Fruit fly (Drosophila melanogaster) whole organism, embryonic: Measurements from ENCODE around the gene CG5715.

Experiments
- Blimp-1 ChIP-seq: fragments of 200-800 bp; sonication (Bioruptor generic); optimal IDR thresholded peaks from 3 replicates; lab custom pipeline; 2018; ENCODE audit warnings: missing biosample characterization, missing genetic modification characterization, mild to moderate bottlenecking, moderate library complexity, missing genetic modification reagents
- CG10147 ChIP-seq: fragments of 200-800 bp; sonication (Bioruptor generic); optimal IDR thresholded peaks from 2 replicates; lab custom pipeline; 2019; ENCODE audit warnings: missing biosample characterization, mild to moderate bottlenecking, missing genetic modification characterization, moderate library complexity
- CG10431 ChIP-seq: fragments of 200-800 bp; sonication (Bioruptor generic); optimal IDR thresholded peaks from 3 replicates; lab custom pipeline; 2018; ENCODE audit warnings: missing biosample characterization, mild to moderate bottlenecking, missing genetic modification characterization
- CG10565 ChIP-seq: fragments of 200-800 bp; sonication (Bioruptor generic); optimal IDR thresholded peaks from 3 replicates; lab custom pipeline; 2016; ENCODE audit warnings: missing biosample characterization, mild to moderate bottlenecking, missing genetic modification characterization
- CG11695 ChIP-seq: fragments of 200-800 bp; sonication (Bioruptor generic); IDR thresholded peaks from 3 replicates; pipeline ENCODE4 v1.3.6; 2022; ENCODE audit warnings: missing biosample characterization, missing genetic modification characterization
- CG12071 ChIP-seq: fragments of 200-800 bp; sonication (Bioruptor generic); optimal IDR thresholded peaks from 3 replicates; lab custom pipeline; 2018; ENCODE audit warnings: missing biosample characterization, mild to moderate bottlenecking, missing genetic modification characterization
- CG12219 ChIP-seq: fragments of 200-800 bp; sonication (Bioruptor generic); optimal IDR thresholded peaks from 3 replicates; lab custom pipeline; 2018; ENCODE audit warnings: missing biosample characterization, mild to moderate bottlenecking, missing genetic modification characterization
- CG1233 ChIP-seq: fragments of 200-800 bp; sonication (Bioruptor generic); optimal IDR thresholded peaks from 4 replicates; lab custom pipeline; 2018; ENCODE audit warnings: missing biosample characterization, mild to moderate bottlenecking, missing genetic modification characterization
- CG12744 ChIP-seq: fragments of 200-800 bp; sonication (Bioruptor generic); optimal IDR thresholded peaks from 2 replicates; lab custom pipeline; 2016; ENCODE audit warnings: missing biosample characterization, missing genetic modification characterization
- CG13894 ChIP-seq: fragments of 200-800 bp; sonication (Bioruptor generic); optimal IDR thresholded peaks from 3 replicates; lab custom pipeline; 2018; ENCODE audit warnings: missing biosample characterization, mild to moderate bottlenecking, missing genetic modification characterization, moderate library complexity
- CG15601 ChIP-seq: fragments of 200-800 bp; sonication (Bioruptor generic); optimal IDR thresholded peaks from 3 replicates; lab custom pipeline; 2019; ENCODE audit warnings: missing biosample characterization, mild to moderate bottlenecking, missing genetic modification characterization, moderate library complexity
- CG16863 ChIP-seq: fragments of 200-800 bp; sonication (Bioruptor generic); optimal IDR thresholded peaks from 3 replicates; lab custom pipeline; 2016; ENCODE audit warnings: missing biosample characterization, missing genetic modification characterization
- CG17912 ChIP-seq: fragments of 200-800 bp; sonication (Bioruptor generic); optimal IDR thresholded peaks from 2 replicates; lab custom pipeline; 2018; ENCODE audit warnings: missing biosample characterization, mild to moderate bottlenecking, missing genetic modification characterization
- CG2199 ChIP-seq: fragments of 200-800 bp; sonication (Bioruptor generic); IDR thresholded peaks from 3 replicates; pipeline ENCODE4 v1.3.6; 2022; ENCODE audit warnings: missing biosample characterization, missing genetic modification characterization
- CG30020 ChIP-seq: fragments of 200-800 bp; optimal IDR thresholded peaks from 2 replicates; lab custom pipeline; 2019; ENCODE audit warnings: missing biosample characterization, mild to moderate bottlenecking, missing genetic modification characterization, moderate library complexity
- CG3407 ChIP-seq: fragments of 200-800 bp; sonication (Bioruptor generic); optimal IDR thresholded peaks from 2 replicates; lab custom pipeline; 2018; ENCODE audit warnings: missing biosample characterization, mild to moderate bottlenecking, missing genetic modification characterization
- CG3847 ChIP-seq: fragments of 200-800 bp; sonication (Bioruptor generic); IDR thresholded peaks from 2 replicates; pipeline ENCODE4 v1.3.6; 2022; ENCODE audit warnings: missing biosample characterization, missing genetic modification characterization
- CG4328 ChIP-seq: fragments of 200-800 bp; sonication (Bioruptor generic); optimal IDR thresholded peaks from 3 replicates; lab custom pipeline; 2017; ENCODE audit warnings: missing biosample characterization, missing genetic modification reagents, missing genetic modification characterization
- CG6765 ChIP-seq: fragments of 200-800 bp; sonication (Bioruptor generic); optimal IDR thresholded peaks from 3 replicates; lab custom pipeline; 2017; ENCODE audit warnings: missing biosample characterization, mild to moderate bottlenecking, missing genetic modification characterization
- CG7271 ChIP-seq: fragments of 200-800 bp; sonication (Bioruptor generic); optimal IDR thresholded peaks from 2 replicates; lab custom pipeline; 2018; ENCODE audit warnings: missing biosample characterization, mild to moderate bottlenecking, missing genetic modification characterization, moderate library complexity
- CG7987 ChIP-seq: fragments of 200-800 bp; sonication (Bioruptor generic); optimal IDR thresholded peaks from 2 replicates; lab custom pipeline; 2018; ENCODE audit warnings: missing biosample characterization, mild to moderate bottlenecking, missing genetic modification characterization, moderate library complexity
- CG8478 ChIP-seq: fragments of >200 bp; optimal IDR thresholded peaks from 2 replicates; lab custom pipeline; 2018
- CG8944 ChIP-seq: fragments of 200-800 bp; sonication (Bioruptor generic); optimal IDR thresholded peaks from 3 replicates; lab custom pipeline; 2016; ENCODE audit warnings: missing biosample characterization, missing genetic modification characterization
- Dbx ChIP-seq: fragments of 200-800 bp; sonication (Bioruptor generic); IDR thresholded peaks from 3 replicates; pipeline ENCODE4 v1.3.6; 2022; ENCODE audit warnings: missing biosample characterization, missing genetic modification characterization
- Drgx ChIP-seq: fragments of 200-800 bp; sonication (Bioruptor generic); IDR thresholded peaks from 2 replicates; pipeline ENCODE4 v1.3.6; 2022; ENCODE audit warnings: missing biosample characterization, missing genetic modification characterization
- E2f1 ChIP-seq: fragments of 200-800 bp; sonication (Bioruptor generic); IDR thresholded peaks from 2 replicates; pipeline ENCODE4 v1.3.6; 2022; ENCODE audit warnings: missing biosample characterization, missing genetic modification characterization
- HmgD ChIP-seq: fragments of 200-800 bp; sonication (Bioruptor generic); optimal IDR thresholded peaks from 3 replicates; lab custom pipeline; 2016; ENCODE audit warnings: missing biosample characterization, missing genetic modification characterization
- Hmr ChIP-seq: fragments of 200-800 bp; sonication (Bioruptor generic); optimal IDR thresholded peaks from 3 replicates; lab custom pipeline; 2017; ENCODE audit warnings: mild to moderate bottlenecking, missing biosample characterization, missing genetic modification reagents, missing genetic modification characterization
- Hsf ChIP-seq: fragments of 200-800 bp; sonication (Bioruptor generic); optimal IDR thresholded peaks from 3 replicates; lab custom pipeline; 2016; ENCODE audit warnings: missing biosample characterization, missing genetic modification characterization
- Pdp1 ChIP-seq, 2 experiments: fragments of 200-800 bp; sonication (Bioruptor generic); optimal IDR thresholded peaks; 3 replicates each; lab custom pipeline; 2016; ENCODE audit warnings: missing biosample characterization in 2 of 2, missing genetic modification characterization in 2 of 2, mild to moderate bottlenecking in 1 of 2, moderate library complexity in 1 of 2
- Poxn ChIP-seq: fragments of 200-800 bp; sonication (Bioruptor generic); IDR thresholded peaks from 2 replicates; pipeline ENCODE4 v1.3.6; 2022; ENCODE audit warnings: missing biosample characterization, missing genetic modification characterization
- Ravus ChIP-seq: fragments of 200-800 bp; sonication (Bioruptor generic); IDR thresholded peaks from 2 replicates; pipeline ENCODE4 v1.3.6; 2022; ENCODE audit warnings: missing biosample characterization, missing genetic modification characterization
- Sox102F ChIP-seq: fragments of 200-800 bp; sonication (Bioruptor generic); optimal IDR thresholded peaks from 2 replicates; lab custom pipeline; 2018; ENCODE audit warnings: missing biosample characterization, mild to moderate bottlenecking, missing genetic modification characterization, moderate library complexity
- bcd ChIP-seq: fragments of 200-800 bp; sonication (Bioruptor generic); optimal IDR thresholded peaks from 2 replicates; lab custom pipeline; 2017; ENCODE audit warnings: missing biosample characterization, mild to moderate bottlenecking, missing genetic modification characterization
- bowl ChIP-seq: fragments of 200-800 bp; sonication (Bioruptor generic); IDR thresholded peaks from 2 replicates; pipeline ENCODE4 v1.3.6; 2022; ENCODE audit warnings: missing biosample characterization, missing genetic modification characterization
- br ChIP-seq: fragments of >200 bp; optimal IDR thresholded peaks from 2 replicates; lab custom pipeline; 2017
- dpn ChIP-seq, 2 experiments: fragments of 200-800 bp; sonication (Bioruptor generic); optimal IDR thresholded peaks; 3 replicates each; lab custom pipeline; 2016; ENCODE audit warnings: missing biosample characterization in 2 of 2, missing genetic modification characterization in 2 of 2
- esg ChIP-seq: fragments of 200-800 bp; sonication (Bioruptor generic); conservative IDR thresholded peaks from 2 replicates; pipeline ENCODE4 v1.3.6; 2022; ENCODE audit warnings: missing biosample characterization, missing genetic modification characterization
- ham ChIP-seq: fragments of 200-800 bp; sonication (Bioruptor generic); IDR thresholded peaks from 2 replicates; pipeline ENCODE4 v1.3.6; 2022; ENCODE audit warnings: missing biosample characterization, missing genetic modification characterization
- hkb ChIP-seq, 2 experiments: fragments of 200-800 bp in 1 of 2; fragments of >200 bp in 1 of 2; sonication (Bioruptor generic) in 1 of 2; IDR thresholded peaks in 1 of 2; optimal IDR thresholded peaks in 1 of 2; 2 replicates each; pipeline versions ENCODE4 v1.3.6 to Lab custom; 2017 to 2022; ENCODE audit warnings: missing biosample characterization in 1 of 2, missing genetic modification characterization in 1 of 2
- lab ChIP-seq: fragments of 200-800 bp; sonication (Bioruptor generic); optimal IDR thresholded peaks from 3 replicates; lab custom pipeline; 2017; ENCODE audit warnings: missing biosample characterization, missing genetic modification characterization, mild to moderate bottlenecking, moderate library complexity, missing genetic modification reagents
- lilli ChIP-seq: fragments of 200-800 bp; sonication (Bioruptor generic); optimal IDR thresholded peaks from 3 replicates; lab custom pipeline; 2016; ENCODE audit warnings: missing biosample characterization, missing genetic modification characterization
- pfk ChIP-seq: fragments of 200-800 bp; sonication (Bioruptor generic); optimal IDR thresholded peaks from 2 replicates; lab custom pipeline; 2018; ENCODE audit warnings: missing biosample characterization, mild to moderate bottlenecking, missing genetic modification characterization, moderate library complexity
- scrt ChIP-seq: fragments of 200-800 bp; sonication (Bioruptor generic); optimal IDR thresholded peaks from 2 replicates; lab custom pipeline; 2018; ENCODE audit warnings: missing biosample characterization, mild to moderate bottlenecking, missing genetic modification characterization, moderate library complexity
- toy ChIP-seq: fragments of 200-800 bp; sonication (Bioruptor generic); IDR thresholded peaks from 2 replicates; pipeline ENCODE4 v1.3.6; 2022; ENCODE audit warnings: missing biosample characterization, missing genetic modification characterization
- tx ChIP-seq: fragments of 200-800 bp; sonication (Bioruptor generic); optimal IDR thresholded peaks from 2 replicates; lab custom pipeline; 2016; ENCODE audit warnings: missing biosample characterization, missing genetic modification characterization
- unc-4 ChIP-seq: fragments of 200-800 bp; sonication (Bioruptor generic); IDR thresholded peaks from 2 replicates; pipeline ENCODE4 v1.3.6; 2022; ENCODE audit warnings: missing biosample characterization, missing genetic modification characterization; ENCODE audit not compliant: partially characterized antibody
- vnd ChIP-seq: fragments of 200-800 bp; sonication (Bioruptor generic); IDR thresholded peaks from 3 replicates; pipeline ENCODE4 v1.3.6; 2022; ENCODE audit warnings: missing biosample characterization, missing genetic modification characterization; ENCODE audit not compliant: partially characterized antibody
- wor ChIP-seq: fragments of 200-800 bp; sonication (Bioruptor generic); IDR thresholded peaks from 2 replicates; pipeline ENCODE4 v1.3.6; 2022; ENCODE audit warnings: missing biosample characterization, missing genetic modification characterization
- zen ChIP-seq: fragments of 200-800 bp; sonication (Bioruptor generic); optimal IDR thresholded peaks from 3 replicates; lab custom pipeline; 2018; ENCODE audit warnings: missing biosample characterization, mild to moderate bottlenecking, missing genetic modification characterization, moderate library complexity
- zen2 ChIP-seq: fragments of 200-800 bp; sonication (Bioruptor generic); IDR thresholded peaks from 3 replicates; pipeline ENCODE4 v1.3.6; 2022; ENCODE audit warnings: missing biosample characterization, missing genetic modification characterization; ENCODE audit not compliant: partially characterized antibody

CG5715 gene

DNA sequence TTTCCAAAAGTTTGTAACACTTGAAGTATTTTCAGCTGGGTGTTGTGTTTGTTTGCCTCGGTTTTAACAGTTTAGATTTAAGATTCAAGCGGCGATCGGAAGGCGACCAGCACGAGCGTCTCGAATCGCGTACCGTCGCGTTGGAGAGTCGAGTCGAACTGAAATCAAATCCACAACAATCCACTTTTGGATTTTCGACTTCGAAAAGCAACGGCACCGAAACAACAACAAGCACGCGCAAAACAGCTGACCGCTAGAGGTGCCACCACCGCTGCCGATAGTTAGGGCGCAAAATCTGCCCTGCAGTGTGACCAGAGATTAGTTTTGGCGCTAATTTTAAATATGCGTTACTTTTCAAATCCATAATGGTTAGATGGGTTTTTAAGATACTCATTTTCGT, 23.1 kb downstream of the CG5715 start, which contains the start of gene jar (continued):
- TF ChIP-seq bcd (no peak), unc-4 (GFP tag; lab: Robert Waterston, UW) (peak; percentile 93), CG10431 (GFP tag; lab: Kevin White, UChicago) (peak; percentile 42), CG12744 (no peak), CG4328 (no peak), HmgD (GFP tag; lab: Kevin White, UChicago) (peak; percentile 28), CG1233 (peak; percentile 24), CG16863 (GFP tag; lab: Kevin White, UChicago) (no peak), bowl (GFP tag; lab: Robert Waterston, UW) (no peak), hkb (optimal IDR thresholded peaks at IDR 0.05; lab: Kevin White, UChicago) (no peak), hkb (GFP tag; IDR thresholded peaks at IDR 0.05; lab: Robert Waterston, UW) (peak; percentile 39; the same call in 1 of the 2 replicates), Dbx (GFP tag; lab: Robert Waterston, UW) (peak; percentile 58; the same call in 1 of the 3 replicates), E2f1 (GFP tag; lab: Robert Waterston, UW) (peak; percentile 95), CG17912 (peak; percentile 53), zen2 (peak; percentile 87), wor (GFP tag; lab: Robert Waterston, UW) (no peak), CG12219 (GFP tag; lab: Kevin White, UChicago) (no peak), vnd (GFP tag; lab: Robert Waterston, UW) (peak; percentile 74), Poxn (GFP tag; lab: Robert Waterston, UW) (no peak), CG2199 (GFP tag; lab: Robert Waterston, UW) (0 out of 3 replicates have a peak, but pooled peaks have one; percentile 67), CG3407 (GFP tag; lab: Kevin White, UChicago) (no peak), Hmr (GFP tag; lab: Kevin White, UChicago) (peak; percentile 59), esg (GFP tag; lab: Robert Waterston, UW) (no peak), Drgx (GFP tag; lab: Robert Waterston, UW) (no peak), CG11695 (GFP tag; lab: Robert Waterston, UW) (no peak), CG8944 (no peak), toy (GFP tag; lab: Robert Waterston, UW) (no peak), CG6765 (no peak), Hsf (GFP tag; lab: Kevin White, UChicago) (no peak), CG7987 (peak; percentile 71), Blimp-1 (GFP tag; lab: Kevin White, UChicago) (peak; percentile 5), ham (GFP tag; lab: Robert Waterston, UW) (no peak), Ravus (GFP tag; lab: Robert Waterston, UW) (no peak), lab (GFP tag; lab: Kevin White, UChicago) (peak; percentile 60), zen (tag; lab: Kevin White, UChicago) (peak; percentile 27), scrt (GFP tag; lab: Kevin White, UChicago) (peak; percentile 22), tx (GFP tag; lab: Kevin White, UChicago) (no peak), pfk (no peak), dpn (GFP tag; optimal IDR thresholded peaks at IDR 0.05; lab: Kevin White, UChicago) (peak in 1 of 2 experiments; percentile 7), CG7271 (tag; lab: Kevin White, UChicago) (no peak), CG10565 (GFP tag; lab: Kevin White, UChicago) (no peak), br (lab: Kevin White, UChicago) (no peak), lilli (GFP tag; lab: Kevin White, UChicago) (peak; percentile 12), Sox102F (GFP tag; lab: Kevin White, UChicago) (no peak), CG15601 (tag; lab: Kevin White, UChicago) (peak; percentile 37), CG12071 (GFP tag; lab: Kevin White, UChicago) (peak; percentile 71), Pdp1 (GFP tag; optimal IDR thresholded peaks at IDR 0.05; lab: Kevin White, UChicago) (peak in 1 of 2 experiments; percentile 12), CG8478 (lab: Kevin White, UChicago) (no peak), CG30020 (tag; lab: Kevin White, UChicago) (peak; percentile 11), CG10147 (peak; percentile 66), CG3847 (GFP tag; lab: Robert Waterston, UW) (peak; percentile 65), CG13894 (peak; percentile 77)
